Worm (Caenorhabditis elegans) whole organism, L4/young adult: Measurements from ENCODE around the gene C29E4.9.

Source experiments
- W03F9.2 ChIP-seq: fragments of 150-350 bp; optimal IDR thresholded peaks from 2 replicates; lab custom pipeline; 2014; ENCODE audit warnings: missing biosample characterization, missing genetic modification characterization
- him-1 ChIP-seq: sonication (generic microtip); optimal IDR thresholded peaks from 2 replicates; lab custom pipeline; 2016; ENCODE audit warnings: missing genotype, missing genetic modification reagents, missing genetic modification characterization, missing compliant biosample characterization

DNA sequence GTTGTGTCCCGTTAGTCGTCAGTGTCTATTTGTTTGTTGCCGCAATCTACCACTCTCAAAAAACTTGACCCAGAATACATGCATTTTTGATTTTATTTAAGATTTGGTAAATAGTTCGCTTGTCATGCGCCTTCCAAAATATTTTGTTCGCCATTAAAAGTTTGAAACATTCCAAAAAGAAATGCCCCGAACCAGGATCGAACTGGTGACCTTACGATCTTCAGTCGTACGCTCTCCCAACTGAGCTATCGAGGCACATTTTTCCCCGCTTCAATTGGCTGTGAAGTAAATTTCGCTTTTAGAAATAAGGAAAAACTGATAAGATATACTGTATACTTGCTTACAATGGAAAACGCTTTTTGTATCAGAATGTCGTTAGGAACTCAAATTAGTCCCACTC is 21.4 kb upstream of the C29E4.9 start:
- TF ChIP-seq W03F9.2 (tag; lab: Kevin White, UChicago) (no peak), him-1 (tag; lab: Kevin White, UChicago) (no peak)
